Fruit fly (Drosophila melanogaster): ENCODE results near the gene SNF4Agamma.
A peak's percentile ranks its signal among the peaks of the same experiment; 100 is the strongest.

The SNF4Agamma gene

DNA sequence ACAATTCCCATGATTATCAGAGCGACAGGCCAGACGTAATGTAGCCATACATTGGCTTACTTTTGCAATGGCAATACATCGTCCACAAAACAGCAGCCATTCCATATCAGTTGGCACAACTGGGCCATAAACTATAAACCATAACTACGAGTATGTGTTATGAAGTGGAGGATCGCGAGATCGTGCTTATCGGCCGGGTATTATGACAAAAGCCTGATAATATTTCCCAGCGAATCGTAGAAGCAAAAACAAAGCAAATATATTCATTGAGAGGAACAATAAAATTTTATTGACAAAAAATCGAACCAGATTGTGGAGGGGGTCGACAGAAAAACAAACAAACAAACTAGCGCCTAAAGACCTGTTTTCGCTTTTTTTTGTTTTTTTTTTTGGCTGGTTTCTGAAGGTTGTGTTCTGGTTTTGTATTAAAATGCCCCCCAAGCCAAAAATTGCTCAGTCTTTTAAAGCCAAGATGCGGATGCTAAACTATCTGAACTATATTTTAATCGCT, 22.8 kb downstream of the SNF4Agamma start, which contains the start of gene CG5810 (continued):
- TF ChIP-seq Fer1 (GFP tag; optimal IDR thresholded peaks at IDR 0.05) (peak; percentile 48), MBD-R2 (GFP tag; IDR thresholded peaks at IDR 0.05) (no peak), croc (GFP tag; conservative IDR thresholded peaks at IDR 0.05) (no peak), CG3726 (GFP tag; IDR thresholded peaks at IDR 0.05) (no peak), CG18262 (tag; optimal IDR thresholded peaks at IDR 0.05) (no peak), Dll (GFP tag; IDR thresholded peaks at IDR 0.05; ENCODE audit: partially characterized antibody) (no peak), Atf3 (GFP tag; optimal IDR thresholded peaks at IDR 0.05) (no peak), Vsx1 (GFP tag; optimal IDR thresholded peaks at IDR 0.05) (peak; percentile 44), CG10366 (GFP tag; IDR thresholded peaks at IDR 0.05) (no peak), jigr1 (GFP tag; IDR thresholded peaks at IDR 0.05) (no peak), CG4707 (GFP tag; optimal IDR thresholded peaks at IDR 0.05) (no peak), CG6689 (GFP tag; IDR thresholded peaks at IDR 0.05) (no peak), luna (GFP tag; optimal IDR thresholded peaks at IDR 0.05) (no peak), peb (GFP tag; IDR thresholded peaks at IDR 0.05) (no peak), Hand (GFP tag; optimal IDR thresholded peaks at IDR 0.05) (no peak), CoRest (tag; optimal IDR thresholded peaks at IDR 0.05) (no peak), CG13424 (tag; optimal IDR thresholded peaks at IDR 0.05) (no peak), sim (GFP tag; IDR thresholded peaks at IDR 0.05) (no peak), CG17385 (GFP tag; optimal IDR thresholded peaks at IDR 0.05) (peak; percentile 58), CG8359 (GFP tag; optimal IDR thresholded peaks at IDR 0.05; ENCODE audit: borderline replicate concordance) (no peak), CG9437 (GFP tag; optimal IDR thresholded peaks at IDR 0.05) (no peak), HmgZ (tag; optimal IDR thresholded peaks at IDR 0.05) (peak; percentile 90), salm (tag; optimal IDR thresholded peaks at IDR 0.05) (peak; percentile 66), B-H2 (GFP tag; optimal IDR thresholded peaks at IDR 0.05) (peak; percentile 93), stc (GFP tag; IDR thresholded peaks at IDR 0.05) (no peak), CG1792 (GFP tag; optimal IDR thresholded peaks at IDR 0.05) (no peak), gsb-n (tag; optimal IDR thresholded peaks at IDR 0.05) (no peak), trh (GFP tag; optimal IDR thresholded peaks at IDR 0.05) (no peak), Mrtf (GFP tag; IDR thresholded peaks at IDR 0.05) (no peak), Max (GFP tag; optimal IDR thresholded peaks at IDR 0.05) (no peak), Dek (tag; optimal IDR thresholded peaks at IDR 0.05) (no peak), zfh2 (GFP tag; optimal IDR thresholded peaks at IDR 0.05) (no peak), CG2712 (tag; optimal IDR thresholded peaks at IDR 0.05) (no peak), ap (GFP tag; IDR thresholded peaks at IDR 0.05) (no peak), YL-1 (GFP tag; optimal IDR thresholded peaks at IDR 0.05) (no peak), Dip3 (GFP tag; optimal IDR thresholded peaks at IDR 0.05) (no peak), CG5180 (GFP tag; optimal IDR thresholded peaks at IDR 0.05) (no peak), CG34224 (GFP tag; IDR thresholded peaks at IDR 0.05; ENCODE audit: partially characterized antibody) (no peak), corto (GFP tag; optimal IDR thresholded peaks at IDR 0.05) (no peak), kni (GFP tag; optimal IDR thresholded peaks at IDR 0.05) (no peak), CG15601 (tag; optimal IDR thresholded peaks at IDR 0.05) (no peak), stwl (tag; optimal IDR thresholded peaks at IDR 0.05) (no peak), Camta (GFP tag; optimal IDR thresholded peaks at IDR 0.05) (no peak), CG16863 (GFP tag; optimal IDR thresholded peaks at IDR 0.05) (no peak), CG6175 (GFP tag; IDR thresholded peaks at IDR 0.05) (no peak), CG31388 (GFP tag; optimal IDR thresholded peaks at IDR 0.05) (no peak), CG11456 (GFP tag; IDR thresholded peaks at IDR 0.05) (no peak), CG7357 (GFP tag; IDR thresholded peaks at IDR 0.05) (no peak), psq (GFP tag; optimal IDR thresholded peaks at IDR 0.05) (no peak), sd (tag; optimal IDR thresholded peaks at IDR 0.05) (peak; percentile 95), Nf-YB (GFP tag; optimal IDR thresholded peaks at IDR 0.05) (no peak)
